Worm (Caenorhabditis elegans): Measurements from ENCODE around the gene C17B7.12.

DNA sequence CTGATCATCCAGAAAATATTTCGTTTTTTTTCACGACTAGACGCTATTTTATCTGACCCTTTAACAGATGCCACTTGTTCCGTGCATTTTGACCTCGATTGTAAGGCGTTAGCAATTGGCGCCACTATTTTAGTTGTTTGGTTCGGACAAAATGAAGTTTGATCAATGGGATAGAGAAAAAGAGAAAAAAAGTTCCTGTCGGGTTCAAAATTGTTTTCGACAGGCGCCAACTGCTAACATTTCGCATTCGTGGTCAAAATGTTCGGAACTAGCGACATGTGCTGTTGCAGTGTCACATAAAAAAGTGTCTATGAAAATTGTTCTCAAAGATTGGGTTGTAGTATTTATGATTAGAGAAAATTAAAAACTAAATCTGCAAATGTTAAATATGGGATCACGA lies 5.5 kb upstream of the C17B7.12 start:
- TF ChIP-seq Y79H2A.3 (GFP tag; conservative IDR thresholded peaks at IDR 0.05) (no peak), snpc-4 (GFP tag; optimal IDR thresholded peaks at IDR 0.05) (no peak), snpc-4 (tag; optimal IDR thresholded peaks at IDR 0.05) (no peak), attf-6 (GFP tag; IDR thresholded peaks at IDR 0.05) (no peak), Y53F4B.3 (GFP tag; IDR thresholded peaks at IDR 0.05) (no peak), unc-130 (GFP tag; optimal IDR thresholded peaks at IDR 0.05) (no peak), cebp-1 (GFP tag; IDR thresholded peaks at IDR 0.05) (no peak), cebp-1 (tag; optimal IDR thresholded peaks at IDR 0.05) (no peak), nhr-120 (GFP tag; IDR thresholded peaks at IDR 0.05) (no peak), ets-4 (GFP tag; optimal IDR thresholded peaks at IDR 0.05) (no peak), ama-1 (optimal IDR thresholded peaks at IDR 0.05) (no peak), ama-1 (GFP tag; optimal IDR thresholded peaks at IDR 0.05) (no peak), F22D6.2 (tag; optimal IDR thresholded peaks at IDR 0.05) (no peak)

Data from whole organism, young adult.